Worm (Caenorhabditis elegans) whole organism, L2 larva: ENCODE measurements around the gene sym-4.

Experiments used
- ZK546.5 ChIP-seq: sonication (generic microtip); optimal IDR thresholded peaks from 2 replicates; lab custom pipeline; 2017; ENCODE audit warnings: missing biosample characterization, missing genetic modification characterization
- ama-1 ChIP-seq: fragments of 150-350 bp; optimal IDR thresholded peaks from 2 replicates; lab custom pipeline; 2018; ENCODE audit warnings: inconsistent platforms
- blmp-1 ChIP-seq: sonication (generic microtip); optimal IDR thresholded peaks from 2 replicates; lab custom pipeline; 2017; ENCODE audit warnings: missing genetic modification characterization, mild to moderate bottlenecking, missing compliant biosample characterization, antibody characterized with exemption, moderate library complexity; ENCODE audit not compliant: insufficient read depth
- ceh-16 ChIP-seq: fragments of 150-350 bp; optimal IDR thresholded peaks from 2 replicates; lab custom pipeline; 2014; ENCODE audit warnings: missing biosample characterization, missing genetic modification characterization
- egl-27 ChIP-seq: sonication (generic microtip); optimal IDR thresholded peaks from 3 replicates; lab custom pipeline; 2017; ENCODE audit warnings: missing biosample characterization, missing genetic modification reagents, missing genetic modification characterization
- fos-1 ChIP-seq: fragments of 150-350 bp; optimal IDR thresholded peaks from 2 replicates; lab custom pipeline; 2014; ENCODE audit warnings: missing biosample characterization, missing genetic modification characterization
- gmeb-1 ChIP-seq: fragments of 150-350 bp; optimal IDR thresholded peaks from 2 replicates; lab custom pipeline; 2014; ENCODE audit warnings: missing biosample characterization, missing genetic modification characterization
- nhr-11 ChIP-seq: fragments of 150-350 bp; optimal IDR thresholded peaks from 2 replicates; lab custom pipeline; 2014; ENCODE audit warnings: missing biosample characterization, missing genetic modification characterization
- nhr-237 ChIP-seq: fragments of 150-350 bp; optimal IDR thresholded peaks from 2 replicates; lab custom pipeline; 2014; ENCODE audit warnings: missing biosample characterization, missing genetic modification characterization
- peb-1 ChIP-seq: fragments of 150-350 bp; optimal IDR thresholded peaks from 2 replicates; lab custom pipeline; 2014; ENCODE audit warnings: missing biosample characterization, missing genetic modification characterization
- skn-1 ChIP-seq: sonication (generic microtip); optimal IDR thresholded peaks from 2 replicates; lab custom pipeline; 2017; ENCODE audit warnings: missing biosample characterization, missing genetic modification characterization
- ztf-4 ChIP-seq: fragments of 150-350 bp; optimal IDR thresholded peaks from 2 replicates; lab custom pipeline; 2014; ENCODE audit warnings: missing biosample characterization, missing genetic modification characterization

DNA sequence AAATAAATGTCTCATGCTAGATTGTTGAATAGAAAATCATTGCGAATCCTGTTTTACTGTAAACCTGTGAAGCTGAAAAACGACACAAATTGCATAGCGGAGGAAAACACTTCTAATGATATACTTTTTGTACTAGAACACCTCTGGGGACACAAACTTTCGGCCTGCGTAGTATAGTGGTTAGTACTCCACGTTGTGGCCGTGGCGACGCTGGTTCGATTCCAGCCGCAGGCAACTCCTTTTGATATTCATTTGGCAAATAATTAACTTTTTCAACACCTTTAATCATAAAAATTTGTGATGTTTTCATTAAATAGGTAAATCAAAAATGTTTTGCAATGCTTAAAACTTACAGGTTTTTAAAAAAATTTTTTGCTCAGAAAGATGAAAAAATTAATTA is 34.5 kb downstream of the sym-4 start:
- no peak for TF ChIP-seq gmeb-1 (tag; lab: Kevin White, UChicago)
- TF ChIP-seq ama-1 (lab: Kevin White, UChicago), result no peak
- no peak for TF ChIP-seq egl-27 (tag; lab: Kevin White, UChicago)
- no peak for TF ChIP-seq ztf-4
- TF ChIP-seq fos-1 (tag; lab: Kevin White, UChicago), result no peak
- no peak for TF ChIP-seq ZK546.5 (tag; lab: Kevin White, UChicago)
- no peak for TF ChIP-seq peb-1 (tag; lab: Kevin White, UChicago)
- no peak for TF ChIP-seq ceh-16 (tag; lab: Kevin White, UChicago)
- no peak for TF ChIP-seq blmp-1 (tag; lab: Kevin White, UChicago)
- TF ChIP-seq nhr-237 (tag; lab: Kevin White, UChicago), result no peak
- TF ChIP-seq skn-1, result no peak
- no peak for TF ChIP-seq nhr-11 (tag; lab: Kevin White, UChicago)
